Worm (Caenorhabditis elegans) whole organism, young adult: ENCODE results near the gene ogt-1.

ENCODE experiments used
- B0019.2 ChIP-seq: fragments of 200-800 bp; sonication (Bioruptor generic); conservative IDR thresholded peaks from 2 replicates; pipeline ENCODE4 v1.3.6; 2022; ENCODE audit warnings: missing genetic modification reagents, missing genetic modification characterization, missing compliant biosample characterization
- C06A6.2 ChIP-seq: fragments of 200-800 bp; sonication (Bioruptor generic); conservative IDR thresholded peaks from 2 replicates; pipeline ENCODE4 v1.3.6; 2022; ENCODE audit warnings: missing genetic modification characterization, missing compliant biosample characterization
- C17E4.6 ChIP-seq: fragments of 200-800 bp; sonication (Bioruptor generic); IDR thresholded peaks from 2 replicates; pipeline ENCODE4 v1.3.6; 2022; ENCODE audit warnings: missing genetic modification reagents, missing genetic modification characterization, missing compliant biosample characterization
- F23B12.7 ChIP-seq: sonication (generic microtip); optimal IDR thresholded peaks from 2 replicates; lab custom pipeline; 2017; ENCODE audit warnings: missing genetic modification characterization, mild to moderate bottlenecking, missing compliant biosample characterization, antibody characterized with exemption, moderate library complexity; ENCODE audit not compliant: insufficient read depth
- F49E8.2 ChIP-seq: sonication (generic microtip); optimal IDR thresholded peaks from 3 replicates; lab custom pipeline; 2017; ENCODE audit warnings: missing genetic modification characterization, mild to moderate bottlenecking, missing compliant biosample characterization, antibody characterized with exemption, moderate library complexity; ENCODE audit not compliant: insufficient read depth
- F52B5.7 ChIP-seq: sonication (generic microtip); optimal IDR thresholded peaks from 2 replicates; lab custom pipeline; 2016; ENCODE audit warnings: mild to moderate bottlenecking, missing genetic modification characterization, missing compliant biosample characterization
- F57A8.1 ChIP-seq: fragments of 200-800 bp; sonication (Bioruptor generic); optimal IDR thresholded peaks from 2 replicates; lab custom pipeline; 2018; ENCODE audit warnings: mild to moderate bottlenecking, missing genetic modification characterization, moderate library complexity, missing compliant biosample characterization
- T26A5.8 ChIP-seq: sonication (generic microtip); optimal IDR thresholded peaks from 2 replicates; lab custom pipeline; 2016; ENCODE audit warnings: missing genetic modification characterization, missing compliant biosample characterization
- Y79H2A.3 ChIP-seq: fragments of 200-800 bp; sonication (Bioruptor generic); conservative IDR thresholded peaks from 2 replicates; pipeline ENCODE4 v1.3.6; 2022; ENCODE audit warnings: missing genetic modification reagents, missing genetic modification characterization, missing compliant biosample characterization
- ZK185.1 ChIP-seq: sonication (generic microtip); optimal IDR thresholded peaks from 2 replicates; lab custom pipeline; 2016; ENCODE audit warnings: mild to moderate bottlenecking, missing genetic modification characterization, missing compliant biosample characterization; ENCODE audit not compliant: poor library complexity, severe bottlenecking
- akir-1 ChIP-seq: fragments of 200-800 bp; sonication (Bioruptor generic); optimal IDR thresholded peaks from 2 replicates; lab custom pipeline; 2018; ENCODE audit warnings: mild to moderate bottlenecking, missing genetic modification characterization, moderate library complexity, missing compliant biosample characterization
- ama-1 ChIP-seq, 3 experiments: fragments of 150-350 bp in 1 of 3; sonication (generic microtip) in 2 of 3; optimal IDR thresholded peaks; 2 replicates each; lab custom pipeline; 2014 to 2018; ENCODE audit warnings: missing biosample characterization in 2 of 3, missing genetic modification characterization in 2 of 3, missing genetic modification reagents in 2 of 3
- aptf-2 ChIP-seq: fragments of 200-800 bp; sonication (Bioruptor generic); conservative IDR thresholded peaks from 2 replicates; pipeline ENCODE4 v1.3.6; 2022; ENCODE audit warnings: missing genetic modification reagents, missing genetic modification characterization, missing compliant biosample characterization
- atf-7 ChIP-seq: sonication (generic microtip); optimal IDR thresholded peaks from 2 replicates; lab custom pipeline; 2017; ENCODE audit warnings: mild to moderate bottlenecking, missing genetic modification characterization, missing compliant biosample characterization
- attf-3 ChIP-seq: fragments of 200-800 bp; sonication (Bioruptor generic); conservative IDR thresholded peaks from 2 replicates; pipeline ENCODE4 v1.3.6; 2022; ENCODE audit warnings: missing genetic modification reagents, missing genetic modification characterization, missing compliant biosample characterization
- bed-2 ChIP-seq: fragments of 200-800 bp; sonication (Bioruptor generic); IDR thresholded peaks from 2 replicates; pipeline ENCODE4 v1.3.6; 2022; ENCODE audit warnings: missing genetic modification reagents, missing genetic modification characterization, missing compliant biosample characterization
- die-1 ChIP-seq: sonication (generic microtip); optimal IDR thresholded peaks from 2 replicates; lab custom pipeline; 2016; ENCODE audit warnings: missing genotype, mild to moderate bottlenecking, missing genetic modification characterization, missing compliant biosample characterization
- egl-18 ChIP-seq: fragments of 200-800 bp; sonication (Bioruptor generic); IDR thresholded peaks from 2 replicates; pipeline ENCODE4 v1.3.6; 2022; ENCODE audit warnings: missing genetic modification reagents, missing genetic modification characterization, missing compliant biosample characterization
- ekl-4 ChIP-seq: fragments of 200-800 bp; sonication (Bioruptor generic); IDR thresholded peaks from 2 replicates; pipeline ENCODE4 v1.3.6; 2022; ENCODE audit warnings: missing genetic modification reagents, missing genetic modification characterization, missing compliant biosample characterization
- fkh-3 ChIP-seq: sonication (generic microtip); optimal IDR thresholded peaks from 2 replicates; lab custom pipeline; 2016; ENCODE audit warnings: mild to moderate bottlenecking, missing genetic modification characterization, missing compliant biosample characterization
- gei-17 ChIP-seq: fragments of 200-800 bp; sonication (Bioruptor generic); optimal IDR thresholded peaks from 2 replicates; lab custom pipeline; 2018; ENCODE audit warnings: mild to moderate bottlenecking, missing genetic modification characterization, missing compliant biosample characterization
- him-1 ChIP-seq: sonication (generic microtip); optimal IDR thresholded peaks from 2 replicates; lab custom pipeline; 2016; ENCODE audit warnings: missing genotype, missing genetic modification reagents, missing genetic modification characterization, missing compliant biosample characterization
- hlh-26 ChIP-seq: fragments of 200-800 bp; sonication (Bioruptor generic); conservative IDR thresholded peaks from 2 replicates; pipeline ENCODE4 v1.3.6; 2022; ENCODE audit warnings: missing genetic modification reagents, missing genetic modification characterization, missing compliant biosample characterization
- hmg-1.2 ChIP-seq: fragments of 200-800 bp; sonication (Bioruptor generic); IDR thresholded peaks from 2 replicates; pipeline ENCODE4 v1.3.6; 2022; ENCODE audit warnings: missing genetic modification reagents, missing genetic modification characterization, missing compliant biosample characterization
- hmg-20 ChIP-seq: fragments of 200-800 bp; sonication (Bioruptor generic); IDR thresholded peaks from 2 replicates; pipeline ENCODE4 v1.3.6; 2022; ENCODE audit warnings: missing genetic modification reagents, missing genetic modification characterization, missing compliant biosample characterization
- lin-40 ChIP-seq: sonication (generic microtip); optimal IDR thresholded peaks from 2 replicates; lab custom pipeline; 2016; ENCODE audit warnings: missing genetic modification characterization, mild to moderate bottlenecking, missing compliant biosample characterization, missing genotype, missing genetic modification reagents
- lir-1 ChIP-seq: fragments of 200-800 bp; sonication (Bioruptor generic); conservative IDR thresholded peaks from 2 replicates; pipeline ENCODE4 v1.3.6; 2022; ENCODE audit warnings: missing genetic modification reagents, missing genetic modification characterization, missing compliant biosample characterization
- mcd-1 ChIP-seq: fragments of 200-800 bp; sonication (Bioruptor generic); IDR thresholded peaks from 2 replicates; pipeline ENCODE4 v1.3.6; 2022; ENCODE audit warnings: missing genetic modification reagents, missing genetic modification characterization, missing compliant biosample characterization
- mel-28 ChIP-seq: sonication (generic microtip); optimal IDR thresholded peaks from 2 replicates; lab custom pipeline; 2016; ENCODE audit warnings: borderline replicate concordance, mild to moderate bottlenecking, missing genetic modification characterization, missing compliant biosample characterization
- mes-4 ChIP-seq: sonication (generic microtip); optimal IDR thresholded peaks from 2 replicates; lab custom pipeline; 2016; ENCODE audit warnings: missing genotype, missing genetic modification characterization, missing compliant biosample characterization
- nhr-179 ChIP-seq: sonication (generic microtip); optimal IDR thresholded peaks from 2 replicates; lab custom pipeline; 2016; ENCODE audit warnings: mild to moderate bottlenecking, missing genetic modification characterization, missing compliant biosample characterization
- nhr-80 ChIP-seq: sonication (generic microtip); optimal IDR thresholded peaks from 2 replicates; lab custom pipeline; 2016; ENCODE audit warnings: missing genetic modification characterization, missing compliant biosample characterization
- rec-8 ChIP-seq, 2 experiments: sonication (generic microtip); optimal IDR thresholded peaks; 2 replicates each; lab custom pipeline; 2016; ENCODE audit warnings: mild to moderate bottlenecking in 2 of 2, missing genetic modification characterization in 2 of 2, missing genetic modification reagents in 2 of 2, missing genotype in 2 of 2, missing biosample characterization in 1 of 2, missing compliant biosample characterization in 1 of 2, moderate library complexity in 1 of 2
- rpc-1 ChIP-seq, 2 experiments: fragments of 150-350 bp in 1 of 2; sonication (generic microtip) in 1 of 2; optimal IDR thresholded peaks; 2 replicates each; lab custom pipeline; 2014 to 2018; ENCODE audit warnings: missing biosample characterization in 1 of 2, missing genetic modification characterization in 1 of 2, missing genetic modification reagents in 1 of 2, missing genotype in 1 of 2
- sdz-38 ChIP-seq: sonication (generic microtip); optimal IDR thresholded peaks from 2 replicates; lab custom pipeline; 2016; ENCODE audit warnings: missing genotype, missing genetic modification characterization, missing compliant biosample characterization
- snpc-1.1 ChIP-seq: sonication (generic microtip); optimal IDR thresholded peaks from 2 replicates; lab custom pipeline; 2017; ENCODE audit warnings: missing genetic modification characterization, mild to moderate bottlenecking, missing compliant biosample characterization, antibody characterized with exemption, moderate library complexity, missing genotype, missing genetic modification reagents; ENCODE audit not compliant: insufficient read depth
- snpc-4 ChIP-seq, 5 experiments: fragments of 150-350 bp in 1 of 5; sonication (generic microtip) in 4 of 5; optimal IDR thresholded peaks; 2 replicates each; lab custom pipeline; 2014 to 2018; ENCODE audit warnings: missing genetic modification characterization in 5 of 5, missing biosample characterization in 3 of 5, antibody characterized with exemption in 2 of 5, mild to moderate bottlenecking in 2 of 5, missing compliant biosample characterization in 2 of 5, missing genotype in 2 of 5, moderate library complexity in 2 of 5, missing genetic modification reagents in 1 of 5
- sptf-2 ChIP-seq: fragments of 200-800 bp; sonication (Bioruptor generic); optimal IDR thresholded peaks from 2 replicates; lab custom pipeline; 2018; ENCODE audit warnings: mild to moderate bottlenecking, missing genetic modification characterization, missing compliant biosample characterization
- tbp1 ChIP-seq: fragments of 200-800 bp; sonication (Bioruptor generic); optimal IDR thresholded peaks from 2 replicates; lab custom pipeline; 2018; ENCODE audit warnings: mild to moderate bottlenecking, missing genetic modification characterization, missing compliant biosample characterization
- tlf-1 ChIP-seq: fragments of 200-800 bp; sonication (Bioruptor generic); optimal IDR thresholded peaks from 2 replicates; lab custom pipeline; 2018; ENCODE audit warnings: mild to moderate bottlenecking, missing genetic modification characterization, missing compliant biosample characterization
- unc-130 ChIP-seq: sonication (generic microtip); optimal IDR thresholded peaks from 2 replicates; lab custom pipeline; 2016; ENCODE audit warnings: missing genetic modification reagents, missing genetic modification characterization, missing compliant biosample characterization
- unc-62 ChIP-seq: fragments of 150-350 bp; optimal IDR thresholded peaks from 2 replicates; lab custom pipeline; 2014; ENCODE audit warnings: missing biosample characterization, missing genetic modification reagents, missing genetic modification characterization
- zfh-2 ChIP-seq: fragments of 200-800 bp; sonication (Bioruptor generic); conservative IDR thresholded peaks from 2 replicates; pipeline ENCODE4 v1.3.6; 2022; ENCODE audit warnings: missing genetic modification reagents, missing genetic modification characterization, missing compliant biosample characterization
- ztf-26 ChIP-seq: sonication (generic microtip); optimal IDR thresholded peaks from 2 replicates; lab custom pipeline; 2017; ENCODE audit warnings: missing genetic modification characterization, missing compliant biosample characterization
- ztf-3 ChIP-seq: fragments of 200-800 bp; sonication (Bioruptor generic); optimal IDR thresholded peaks from 2 replicates; lab custom pipeline; 2018; ENCODE audit warnings: mild to moderate bottlenecking, missing genetic modification characterization, missing compliant biosample characterization
- ztf-6 ChIP-seq: fragments of 200-800 bp; sonication (Bioruptor generic); IDR thresholded peaks from 2 replicates; pipeline ENCODE4 v1.3.6; 2022; ENCODE audit warnings: missing genetic modification reagents, missing genetic modification characterization, missing compliant biosample characterization

The ogt-1 gene

ce11 chrIII:7140228-7140710, 13.3 kb downstream of the ogt-1 start (continued):
- TF ChIP-seq Y79H2A.3 (GFP tag; lab: Robert Waterston, UW): no peak
- TF ChIP-seq sdz-38 (tag; lab: Kevin White, UChicago): no peak
- no peak for TF ChIP-seq sptf-2 (GFP tag; lab: Kevin White, UChicago)
- TF ChIP-seq lir-1: 0 out of 2 replicates have a peak, but pooled peaks have one; percentile 16
- no peak for TF ChIP-seq T26A5.8 (tag; lab: Kevin White, UChicago)
- no peak for TF ChIP-seq nhr-80 (tag; lab: Kevin White, UChicago)
- no peak for TF ChIP-seq aptf-2
- TF ChIP-seq ztf-26: no peak
- TF ChIP-seq B0019.2: no peak
- peak; percentile 83 for TF ChIP-seq F49E8.2 (tag; lab: Kevin White, UChicago)
- peak; percentile 62 for TF ChIP-seq him-1 (tag; lab: Kevin White, UChicago)
- no peak for TF ChIP-seq akir-1 (GFP tag; lab: Kevin White, UChicago)
- no peak for TF ChIP-seq die-1 (tag; lab: Kevin White, UChicago)
- no peak for TF ChIP-seq ztf-3
- no peak for TF ChIP-seq lin-40
- TF ChIP-seq unc-130: peak; percentile 45
- TF ChIP-seq snpc-1.1: peak; percentile 98
- TF ChIP-seq F57A8.1 (GFP tag; lab: Kevin White, UChicago): no peak
- no peak for TF ChIP-seq mel-28 (tag; lab: Kevin White, UChicago)
- peak in 1 of 2 experiments; percentile 49 for TF ChIP-seq rec-8 (tag; optimal IDR thresholded peaks at IDR 0.05; lab: Kevin White, UChicago)
- TF ChIP-seq ZK185.1: no peak
- TF ChIP-seq hlh-26 (GFP tag; lab: Robert Waterston, UW): no peak
- TF ChIP-seq F52B5.7 (tag; lab: Kevin White, UChicago): no peak
- no peak for TF ChIP-seq atf-7 (tag; lab: Kevin White, UChicago)
- no peak for TF ChIP-seq mes-4 (tag; lab: Kevin White, UChicago)
- no peak for TF ChIP-seq rpc-1 (optimal IDR thresholded peaks at IDR 0.05; lab: Kevin White, UChicago)
- no peak for TF ChIP-seq rpc-1 (tag; optimal IDR thresholded peaks at IDR 0.05; lab: Kevin White, UChicago)
- peak; percentile 94 for TF ChIP-seq snpc-4 (GFP tag; optimal IDR thresholded peaks at IDR 0.05; lab: Kevin White, UChicago)
- TF ChIP-seq snpc-4 (tag; optimal IDR thresholded peaks at IDR 0.05; lab: Kevin White, UChicago): peak; percentile 94 to 98 (median 96)
- TF ChIP-seq C06A6.2 (GFP tag; lab: Robert Waterston, UW): no peak
- TF ChIP-seq mcd-1 (GFP tag; lab: Robert Waterston, UW): peak; percentile 55
- peak; percentile 50; the same call in 1 of the 2 replicates for TF ChIP-seq attf-3 (GFP tag; lab: Robert Waterston, UW)
- no peak for TF ChIP-seq egl-18
- TF ChIP-seq hmg-20: no peak
- no peak for TF ChIP-seq C17E4.6
- TF ChIP-seq ekl-4 (GFP tag; lab: Robert Waterston, UW): peak; percentile 73
- TF ChIP-seq hmg-1.2 (GFP tag; lab: Robert Waterston, UW): peak; percentile 88
- TF ChIP-seq bed-2 (GFP tag; lab: Robert Waterston, UW): no peak
- no peak for TF ChIP-seq gei-17 (GFP tag; lab: Kevin White, UChicago)
- no peak for TF ChIP-seq F23B12.7 (tag; lab: Kevin White, UChicago)
- TF ChIP-seq fkh-3 (tag; lab: Kevin White, UChicago): no peak
- no peak for TF ChIP-seq unc-62 (GFP tag; lab: Kevin White, UChicago)
- peak; percentile 31 for TF ChIP-seq tlf-1 (GFP tag; lab: Kevin White, UChicago)
- no peak for TF ChIP-seq zfh-2
- TF ChIP-seq ztf-6 (GFP tag; lab: Robert Waterston, UW): no peak
- no peak for TF ChIP-seq nhr-179 (tag; lab: Kevin White, UChicago)
- peak; percentile 8 for TF ChIP-seq ama-1 (optimal IDR thresholded peaks at IDR 0.05; lab: Kevin White, UChicago)
- no peak for TF ChIP-seq ama-1 (GFP tag; optimal IDR thresholded peaks at IDR 0.05; lab: Kevin White, UChicago)
- TF ChIP-seq tbp1 (GFP tag; lab: Kevin White, UChicago): peak; percentile 78
